Worm (Caenorhabditis elegans): Measurements from ENCODE around the gene Y38H6C.23.
"Not testable (repeated sequence)": the region's sequence is repeated elsewhere in the genome, so short reads cannot be mapped to it uniquely, and the experiment has no call there.

DNA sequence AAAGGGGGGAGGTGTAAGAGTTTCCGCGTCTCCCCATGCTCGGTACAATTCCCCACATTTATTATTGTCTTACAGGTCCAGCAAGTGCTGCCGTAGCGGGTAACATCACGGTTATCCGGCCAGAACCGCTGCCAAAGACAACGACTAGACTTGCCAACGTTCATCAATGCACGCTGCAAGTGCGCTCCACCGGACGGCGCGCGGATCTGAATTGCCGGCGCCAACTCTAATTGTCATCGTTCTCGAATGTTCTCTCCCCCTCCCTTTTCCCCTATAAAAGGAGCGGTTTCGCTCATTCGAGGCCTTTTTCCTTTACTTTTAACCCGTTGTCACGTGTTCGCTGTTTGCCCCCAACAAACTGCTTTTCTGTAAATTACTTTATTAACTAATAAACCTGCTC, 42.5 kb downstream of the Y38H6C.23 start, which contains the start of gene Y38H6C.8:
- not testable (repeated sequence) for TF ChIP-seq nhr-237 (tag; optimal IDR thresholded peaks at IDR 0.05); unc-62 (GFP tag; optimal IDR thresholded peaks at IDR 0.05); snpc-4 (tag; optimal IDR thresholded peaks at IDR 0.05); zag-1 (tag; optimal IDR thresholded peaks at IDR 0.05); ama-1 (optimal IDR thresholded peaks at IDR 0.05); Y55F3AM.14 (GFP tag; optimal IDR thresholded peaks at IDR 0.05); aly-2 (tag; optimal IDR thresholded peaks at IDR 0.05)
